Worm (Caenorhabditis elegans) whole organism, dauer: ENCODE data around the gene ZK1128.1.

Source experiments
- unc-62 ChIP-seq: sonication (generic microtip); optimal IDR thresholded peaks from 2 replicates; lab custom pipeline; 2017; ENCODE audit warnings: missing biosample characterization, missing genetic modification reagents, missing genetic modification characterization

Gene ZK1128.1

ce11 chrIII:10078784-10079183 is 35.8 kb downstream of the ZK1128.1 start:
- no peak for TF ChIP-seq unc-62

ce11 chrIII:10078151-10078550 is 36.4 kb downstream of the ZK1128.1 start, which contains the start of gene T16G12.9:
TSS of gene T16G12.9 (minus strand) at chrIII:10078251.
- TF ChIP-seq unc-62 = no peak

ce11 chrIII:10076042-10076441 is 38.5 kb downstream of the ZK1128.1 start:
- TF ChIP-seq unc-62 = no peak

ce11 chrIII:10069278-10069677 is 45.3 kb downstream of the ZK1128.1 start, which contains the start of gene T16G12.6:
TSS of gene T16G12.6 (plus strand) at chrIII:10069578.
- no peak for TF ChIP-seq unc-62

ce11 chrIII:10064140-10064539 is 50.4 kb downstream of the ZK1128.1 start, which contains the start of gene ekl-6:
TSS of gene ekl-6 (plus strand) at chrIII:10064404.
- no peak for TF ChIP-seq unc-62
